Fruit fly (Drosophila melanogaster) whole organism, embryonic: Measurements from ENCODE around the gene Sodh2.

Source experiments
- Abd-B ChIP-seq: fragments of 200-800 bp; sonication (Bioruptor generic); optimal IDR thresholded peaks from 2 replicates; lab custom pipeline; 2018; ENCODE audit warnings: missing biosample characterization, mild to moderate bottlenecking, missing genetic modification characterization, moderate library complexity
- Antp ChIP-seq: fragments of 200-800 bp; sonication (Bioruptor generic); optimal IDR thresholded peaks from 3 replicates; lab custom pipeline; 2016; ENCODE audit warnings: missing biosample characterization, missing genetic modification characterization
- Awh ChIP-seq: fragments of 200-800 bp; sonication (Bioruptor generic); IDR thresholded peaks from 2 replicates; pipeline ENCODE4, ENCODE4 v1.3.6; 2022; ENCODE audit warnings: missing biosample characterization, missing genetic modification characterization
- CG10979 ChIP-seq: fragments of 200-800 bp; sonication (Bioruptor generic); optimal IDR thresholded peaks from 2 replicates; lab custom pipeline; 2018; ENCODE audit warnings: missing biosample characterization, mild to moderate bottlenecking, missing genetic modification characterization, moderate library complexity
- CG12236 ChIP-seq: fragments of 200-800 bp; sonication (Bioruptor generic); optimal IDR thresholded peaks from 2 replicates; lab custom pipeline; 2016; ENCODE audit warnings: missing biosample characterization, missing genetic modification characterization
- CG15073 ChIP-seq: fragments of 200-800 bp; sonication (Bioruptor generic); optimal IDR thresholded peaks from 2 replicates; lab custom pipeline; 2016; ENCODE audit warnings: missing biosample characterization, missing genetic modification characterization
- CG15269 ChIP-seq: fragments of 200-800 bp; sonication (Bioruptor generic); optimal IDR thresholded peaks from 2 replicates; lab custom pipeline; 2018; ENCODE audit warnings: missing biosample characterization, mild to moderate bottlenecking, missing genetic modification characterization, moderate library complexity
- CG16779 ChIP-seq: fragments of 200-800 bp; sonication (Bioruptor generic); IDR thresholded peaks from 2 replicates; pipeline ENCODE4 v1.3.6; 2022; ENCODE audit warnings: missing biosample characterization, missing genetic modification characterization
- CG1792 ChIP-seq: fragments of 200-800 bp; sonication (Bioruptor generic); optimal IDR thresholded peaks from 2 replicates; lab custom pipeline; 2016; ENCODE audit warnings: missing biosample characterization, missing genetic modification characterization
- CG18476 ChIP-seq: fragments of 200-800 bp; sonication (Bioruptor generic); optimal IDR thresholded peaks from 2 replicates; lab custom pipeline; 2016; ENCODE audit warnings: missing biosample characterization, mild to moderate bottlenecking, missing genetic modification characterization
- CG18764 ChIP-seq: fragments of 200-800 bp; sonication (Bioruptor generic); optimal IDR thresholded peaks from 3 replicates; lab custom pipeline; 2016; ENCODE audit warnings: missing biosample characterization, missing genetic modification characterization
- CG2116 ChIP-seq: fragments of 200-800 bp; sonication (Bioruptor generic); optimal IDR thresholded peaks from 3 replicates; lab custom pipeline; 2018; ENCODE audit warnings: missing biosample characterization, mild to moderate bottlenecking, missing genetic modification characterization
- CG30403 ChIP-seq: fragments of 200-800 bp; sonication (Bioruptor generic); optimal IDR thresholded peaks from 3 replicates; lab custom pipeline; 2016; ENCODE audit warnings: missing biosample characterization, missing genetic modification characterization
- CG31441 ChIP-seq: fragments of 200-800 bp; sonication (Bioruptor generic); IDR thresholded peaks from 2 replicates; pipeline ENCODE4 v1.3.6; 2022; ENCODE audit warnings: missing biosample characterization, missing genetic modification characterization
- CG34422 ChIP-seq: fragments of 200-800 bp; sonication (Bioruptor generic); IDR thresholded peaks from 3 replicates; pipeline ENCODE4 v1.3.6; 2022; ENCODE audit warnings: missing biosample characterization, missing genetic modification characterization
- CG3995 ChIP-seq: fragments of 200-800 bp; sonication (Bioruptor generic); optimal IDR thresholded peaks from 3 replicates; lab custom pipeline; 2016; ENCODE audit warnings: missing biosample characterization, missing genetic modification characterization
- CG8924 ChIP-seq: fragments of 200-800 bp; optimal IDR thresholded peaks from 3 replicates; lab custom pipeline; 2019; ENCODE audit warnings: missing biosample characterization, mild to moderate bottlenecking, missing genetic modification characterization, moderate library complexity
- CG9727 ChIP-seq: fragments of 200-800 bp; sonication (Bioruptor generic); optimal IDR thresholded peaks from 3 replicates; lab custom pipeline; 2017; ENCODE audit warnings: missing biosample characterization, mild to moderate bottlenecking, missing genetic modification characterization
- CG9876 ChIP-seq: fragments of 200-800 bp; sonication (Bioruptor generic); optimal IDR thresholded peaks from 2 replicates; lab custom pipeline; 2016; ENCODE audit warnings: missing biosample characterization, missing genetic modification characterization
- Chrac-16 ChIP-seq: fragments of 200-800 bp; sonication (Bioruptor generic); optimal IDR thresholded peaks from 3 replicates; lab custom pipeline; 2016; ENCODE audit warnings: missing biosample characterization, missing genetic modification characterization
- ERR ChIP-seq: fragments of 200-800 bp; sonication (Bioruptor generic); optimal IDR thresholded peaks from 2 replicates; lab custom pipeline; 2016; ENCODE audit warnings: missing biosample characterization, missing genetic modification characterization
- GATAe ChIP-seq: fragments of 200-800 bp; sonication (Bioruptor generic); conservative IDR thresholded peaks from 2 replicates; pipeline ENCODE4 v1.3.6; 2022; ENCODE audit warnings: missing biosample characterization, missing genetic modification characterization
- Gug ChIP-seq: fragments of 200-800 bp; sonication (Bioruptor generic); IDR thresholded peaks from 4 replicates; pipeline ENCODE4 v1.3.6; 2022; ENCODE audit warnings: missing biosample characterization, missing genetic modification characterization
- NFAT ChIP-seq: fragments of 200-800 bp; sonication (Bioruptor generic); IDR thresholded peaks from 2 replicates; pipeline ENCODE4 v1.3.6; 2022; ENCODE audit warnings: missing biosample characterization, missing genetic modification characterization
- Opbp ChIP-seq: fragments of 200-800 bp; sonication (Bioruptor generic); IDR thresholded peaks from 3 replicates; pipeline ENCODE4 v1.3.6; 2022; ENCODE audit warnings: missing biosample characterization, missing genetic modification characterization; ENCODE audit not compliant: partially characterized antibody
- PHDP ChIP-seq: fragments of 200-800 bp; sonication (Bioruptor generic); optimal IDR thresholded peaks from 3 replicates; lab custom pipeline; 2018; ENCODE audit warnings: missing biosample characterization, mild to moderate bottlenecking, missing genetic modification characterization, moderate library complexity
- Ptx1 ChIP-seq: fragments of 200-800 bp; sonication (Bioruptor generic); IDR thresholded peaks from 2 replicates; pipeline ENCODE4 v1.3.6; 2022; ENCODE audit warnings: missing biosample characterization, missing genetic modification characterization
- Ravus ChIP-seq: fragments of 200-800 bp; sonication (Bioruptor generic); IDR thresholded peaks from 2 replicates; pipeline ENCODE4 v1.3.6; 2022; ENCODE audit warnings: missing biosample characterization, missing genetic modification characterization
- Sox100B ChIP-seq: fragments of 200-800 bp; sonication (Bioruptor generic); optimal IDR thresholded peaks from 3 replicates; lab custom pipeline; 2018; ENCODE audit warnings: missing biosample characterization, mild to moderate bottlenecking, missing genetic modification characterization
- TFAM ChIP-seq: fragments of 200-800 bp; sonication (Bioruptor generic); optimal IDR thresholded peaks from 2 replicates; lab custom pipeline; 2017; ENCODE audit warnings: missing biosample characterization, missing genetic modification characterization, inconsistent platforms
- ab ChIP-seq: fragments of 200-800 bp; sonication (Bioruptor generic); optimal IDR thresholded peaks from 2 replicates; lab custom pipeline; 2016; ENCODE audit warnings: missing biosample characterization, missing genetic modification characterization
- abd-A ChIP-seq: fragments of 200-800 bp; sonication (Bioruptor generic); optimal IDR thresholded peaks from 3 replicates; lab custom pipeline; 2019; ENCODE audit warnings: missing biosample characterization, mild to moderate bottlenecking, missing genetic modification characterization, moderate library complexity
- ash1 ChIP-seq: fragments of 200-800 bp; sonication (Bioruptor generic); optimal IDR thresholded peaks from 2 replicates; lab custom pipeline; 2018; ENCODE audit warnings: missing biosample characterization, mild to moderate bottlenecking, missing genetic modification characterization
- bsh ChIP-seq, 2 experiments: fragments of 200-800 bp; sonication (Bioruptor generic); optimal IDR thresholded peaks; 2 replicates each; lab custom pipeline; 2017 to 2018; ENCODE audit warnings: mild to moderate bottlenecking in 2 of 2, missing biosample characterization in 2 of 2, missing genetic modification characterization in 2 of 2, moderate library complexity in 1 of 2
- chinmo ChIP-seq: fragments of 200-800 bp; sonication (Bioruptor generic); IDR thresholded peaks from 4 replicates; pipeline ENCODE4 v1.3.6; 2022; ENCODE audit warnings: missing biosample characterization, missing genetic modification characterization; ENCODE audit not compliant: partially characterized antibody
- danr ChIP-seq: fragments of 200-800 bp; sonication (Bioruptor generic); IDR thresholded peaks from 2 replicates; pipeline ENCODE4 v1.3.6; 2022; ENCODE audit warnings: missing biosample characterization, missing genetic modification characterization
- fru ChIP-seq: fragments of >200 bp; optimal IDR thresholded peaks from 2 replicates; lab custom pipeline; 2017
- fu2 ChIP-seq: fragments of 200-800 bp; sonication (Bioruptor generic); optimal IDR thresholded peaks from 2 replicates; lab custom pipeline; 2016; ENCODE audit warnings: missing biosample characterization, missing genetic modification characterization
- grau ChIP-seq: fragments of 200-800 bp; optimal IDR thresholded peaks from 3 replicates; lab custom pipeline; 2019; ENCODE audit warnings: missing biosample characterization, mild to moderate bottlenecking, missing genetic modification characterization, moderate library complexity
- hth ChIP-seq: fragments of >200 bp; optimal IDR thresholded peaks from 2 replicates; lab custom pipeline; 2017; ENCODE audit warnings: inconsistent platforms
- kay ChIP-seq: fragments of 200-800 bp; sonication (Bioruptor generic); optimal IDR thresholded peaks from 2 replicates; lab custom pipeline; 2016; ENCODE audit warnings: missing biosample characterization, missing genetic modification characterization
- lab ChIP-seq: fragments of 200-800 bp; sonication (Bioruptor generic); optimal IDR thresholded peaks from 3 replicates; lab custom pipeline; 2017; ENCODE audit warnings: missing biosample characterization, missing genetic modification characterization, mild to moderate bottlenecking, moderate library complexity, missing genetic modification reagents
- mam ChIP-seq: fragments of 200-800 bp; sonication (Bioruptor generic); optimal IDR thresholded peaks from 3 replicates; lab custom pipeline; 2016; ENCODE audit warnings: missing biosample characterization, missing genetic modification characterization
- pan ChIP-seq, 4 experiments: fragments of >200 bp in 3 of 4; fragments of 200-800 bp in 1 of 4; sonication (Bioruptor generic) in 1 of 4; optimal IDR thresholded peaks in 3 of 4; IDR thresholded peaks in 1 of 4; 2 replicates each; pipeline versions ENCODE4 v1.3.6 to Lab custom; 2017 to 2022; ENCODE audit warnings: missing biosample characterization in 2 of 4, missing genetic modification characterization in 2 of 4, mixed read lengths in 1 of 4
- sens ChIP-seq: fragments of 200-800 bp; sonication (Bioruptor generic); peaks from one replicate; lab custom pipeline; 2016; ENCODE audit warnings: missing biosample characterization, missing genetic modification characterization
- shn ChIP-seq: fragments of 200-800 bp; sonication (Bioruptor generic); optimal IDR thresholded peaks from 3 replicates; lab custom pipeline; 2016; ENCODE audit warnings: missing biosample characterization, missing genetic modification characterization
- slbo ChIP-seq: fragments of 200-800 bp; sonication (Bioruptor generic); IDR thresholded peaks from 2 replicates; pipeline ENCODE4 v1.3.6; 2022; ENCODE audit warnings: missing biosample characterization, missing genetic modification characterization
- sna ChIP-seq: fragments of 200-800 bp; sonication (Bioruptor generic); IDR thresholded peaks from 2 replicates; pipeline ENCODE4 v1.3.6; 2022; ENCODE audit warnings: missing biosample characterization, missing genetic modification characterization; ENCODE audit not compliant: partially characterized antibody
- sug ChIP-seq: fragments of 200-800 bp; optimal IDR thresholded peaks from 2 replicates; lab custom pipeline; 2019; ENCODE audit warnings: missing biosample characterization, mild to moderate bottlenecking, missing genetic modification characterization, moderate library complexity

Sodh2 gene

dm6 chr3R:10875515-10876434, at the start of gene Sodh2 (continued):
- TF ChIP-seq hth (lab: Kevin White, UChicago) (no peak), CG3995 (peak; percentile 6), danr (GFP tag; lab: Robert Waterston, UW) (peak; percentile 47; the same call in 1 of the 2 replicates), CG9727 (GFP tag; lab: Kevin White, UChicago) (peak; percentile 77), fu2 (GFP tag; lab: Kevin White, UChicago) (peak; percentile 45), Opbp (GFP tag; lab: Robert Waterston, UW) (no peak), pan (optimal IDR thresholded peaks at IDR 0.05; lab: Kevin White, UChicago) (no peak), pan (GFP tag; optimal IDR thresholded peaks at IDR 0.05 in 1 of 2, IDR thresholded peaks at IDR 0.05 in 1 of 2) (peak in 1 of 2 experiments; percentile 75), shn (GFP tag; lab: Kevin White, UChicago) (no peak), CG10979 (tag; lab: Kevin White, UChicago) (peak; percentile 71), PHDP (tag; lab: Kevin White, UChicago) (peak; percentile 79), CG8924 (tag; lab: Kevin White, UChicago) (peak; percentile 89), mam (GFP tag; lab: Kevin White, UChicago) (peak; percentile 84), Ptx1 (GFP tag; lab: Robert Waterston, UW) (peak; percentile 76), ERR (GFP tag; lab: Kevin White, UChicago) (peak; percentile 65), Awh (GFP tag; lab: Robert Waterston, UW) (peak; percentile 67; the same call in 1 of the 2 replicates), sens (peak; percentile 91), Ravus (no peak), grau (tag; lab: Kevin White, UChicago) (peak; percentile 95), CG1792 (GFP tag; lab: Kevin White, UChicago) (peak; percentile 68), Chrac-16 (peak; percentile 40), ab (GFP tag; lab: Kevin White, UChicago) (peak; percentile 37), CG2116 (GFP tag; lab: Kevin White, UChicago) (peak; percentile 54), fru (lab: Kevin White, UChicago) (no peak), CG31441 (GFP tag; lab: Robert Waterston, UW) (peak; percentile 87), CG15073 (GFP tag; lab: Kevin White, UChicago) (peak; percentile 47), abd-A (peak; percentile 58), CG18476 (peak; percentile 30), chinmo (GFP tag; lab: Robert Waterston, UW) (peak; percentile 73; the same call in 1 of the 4 replicates), bsh (GFP tag; optimal IDR thresholded peaks at IDR 0.05; lab: Kevin White, UChicago) (peak in 1 of 2 experiments; percentile 69), lab (GFP tag; lab: Kevin White, UChicago) (peak; percentile 95), kay (GFP tag; lab: Kevin White, UChicago) (no peak), Antp (GFP tag; lab: Kevin White, UChicago) (peak; percentile 67), sna (GFP tag; lab: Robert Waterston, UW) (no peak), ash1 (GFP tag; lab: Kevin White, UChicago) (peak; percentile 70), Abd-B (GFP tag; lab: Kevin White, UChicago) (peak; percentile 18), CG12236 (GFP tag; lab: Kevin White, UChicago) (no peak), CG34422 (GFP tag; lab: Robert Waterston, UW) (peak; percentile 87), sug (peak; percentile 90), Gug (GFP tag; lab: Robert Waterston, UW) (peak; percentile 73; the same call in 2 of the 4 replicates), CG16779 (GFP tag; lab: Robert Waterston, UW) (peak; percentile 81), Sox100B (peak; percentile 81), GATAe (GFP tag; lab: Robert Waterston, UW) (no peak), slbo (GFP tag; lab: Robert Waterston, UW) (peak; percentile 84), NFAT (GFP tag; lab: Robert Waterston, UW) (peak; percentile 83), CG15269 (tag; lab: Kevin White, UChicago) (peak; percentile 81), CG18764 (peak; percentile 61), CG30403 (GFP tag; lab: Kevin White, UChicago) (peak; percentile 61), CG9876 (GFP tag; lab: Kevin White, UChicago) (peak; percentile 52), TFAM (no peak)
